Fruit fly (Drosophila melanogaster) whole organism, prepupa: ENCODE results near the gene rho.
A peak's percentile ranks its signal among the peaks of the same experiment; 100 is the strongest.

ENCODE experiments used
- Blimp-1 ChIP-seq: fragments of 200-800 bp; sonication (Bioruptor generic); optimal IDR thresholded peaks from 3 replicates; lab custom pipeline; 2017; ENCODE audit warnings: missing biosample characterization, missing genetic modification characterization, mild to moderate bottlenecking, moderate library complexity, missing genetic modification reagents
- CG10631 ChIP-seq: fragments of 200-800 bp; sonication (Bioruptor generic); optimal IDR thresholded peaks from 2 replicates; lab custom pipeline; 2016; ENCODE audit warnings: missing biosample characterization, missing genetic modification characterization
- CG10669 ChIP-seq: fragments of 200-800 bp; sonication (Bioruptor generic); optimal IDR thresholded peaks from 3 replicates; lab custom pipeline; 2018; ENCODE audit warnings: missing biosample characterization, mild to moderate bottlenecking, missing genetic modification characterization, moderate library complexity
- CG11294 ChIP-seq: fragments of 200-800 bp; sonication (Bioruptor generic); IDR thresholded peaks from 2 replicates; pipeline ENCODE4 v1.3.6; 2022; ENCODE audit warnings: missing biosample characterization, missing genetic modification characterization
- CG11762 ChIP-seq: fragments of 200-800 bp; sonication (Bioruptor generic); optimal IDR thresholded peaks from 3 replicates; lab custom pipeline; 2016; ENCODE audit warnings: missing biosample characterization, missing genetic modification characterization; ENCODE audit not compliant: insufficient read depth
- CG11902 ChIP-seq: fragments of 200-800 bp; sonication (Bioruptor generic); optimal IDR thresholded peaks from 3 replicates; lab custom pipeline; 2016; ENCODE audit warnings: missing biosample characterization, missing genetic modification characterization
- CG15336 ChIP-seq: fragments of 200-800 bp; sonication (Bioruptor generic); IDR thresholded peaks from 2 replicates; pipeline ENCODE4 v1.3.6; 2022; ENCODE audit warnings: missing biosample characterization, missing genetic modification characterization
- CG1621 ChIP-seq: fragments of 200-800 bp; sonication (Bioruptor generic); optimal IDR thresholded peaks from 3 replicates; lab custom pipeline; 2018; ENCODE audit warnings: missing biosample characterization, mild to moderate bottlenecking, missing genetic modification characterization
- CG16779 ChIP-seq: fragments of 200-800 bp; sonication (Bioruptor generic); optimal IDR thresholded peaks from 3 replicates; lab custom pipeline; 2017; ENCODE audit warnings: missing biosample characterization, mild to moderate bottlenecking, missing genetic modification characterization
- CG3032 ChIP-seq: fragments of 200-800 bp; optimal IDR thresholded peaks from 2 replicates; lab custom pipeline; 2019; ENCODE audit warnings: missing biosample characterization, mild to moderate bottlenecking, missing genetic modification characterization, moderate library complexity
- CG32006 ChIP-seq: fragments of 200-800 bp; sonication (Bioruptor generic); optimal IDR thresholded peaks from 3 replicates; lab custom pipeline; 2017; ENCODE audit warnings: missing biosample characterization, mild to moderate bottlenecking, missing genetic modification characterization
- CG34406 ChIP-seq: fragments of 200-800 bp; sonication (Bioruptor generic); optimal IDR thresholded peaks from 3 replicates; lab custom pipeline; 2016; ENCODE audit warnings: missing biosample characterization, missing genetic modification characterization
- CG4318 ChIP-seq: fragments of 200-800 bp; sonication (Bioruptor generic); optimal IDR thresholded peaks from 3 replicates; lab custom pipeline; 2017; ENCODE audit warnings: missing biosample characterization, mild to moderate bottlenecking, missing genetic modification characterization
- CG6163 ChIP-seq: fragments of 200-800 bp; sonication (Bioruptor generic); IDR thresholded peaks from 3 replicates; pipeline ENCODE4 v1.3.6; 2022; ENCODE audit warnings: missing biosample characterization, missing genetic modification characterization
- CG6808 ChIP-seq: fragments of 200-800 bp; sonication (Bioruptor generic); optimal IDR thresholded peaks from 3 replicates; lab custom pipeline; 2017; ENCODE audit warnings: missing biosample characterization, missing genetic modification characterization, mild to moderate bottlenecking, moderate library complexity, missing genetic modification reagents
- CG6854 ChIP-seq: fragments of 200-800 bp; sonication (Bioruptor generic); optimal IDR thresholded peaks from 2 replicates; lab custom pipeline; 2017; ENCODE audit warnings: missing biosample characterization, mild to moderate bottlenecking, missing genetic modification characterization
- CG7368 ChIP-seq: fragments of 200-800 bp; sonication (Bioruptor generic); optimal IDR thresholded peaks from 3 replicates; lab custom pipeline; 2016; ENCODE audit warnings: missing biosample characterization, missing genetic modification characterization
- CG8119 ChIP-seq: fragments of 200-800 bp; sonication (Bioruptor generic); IDR thresholded peaks from 3 replicates; pipeline ENCODE4 v1.3.6; 2022; ENCODE audit warnings: missing biosample characterization, missing genetic modification characterization
- CG8632 ChIP-seq: fragments of 200-800 bp; sonication (Bioruptor generic); optimal IDR thresholded peaks from 3 replicates; lab custom pipeline; 2016; ENCODE audit warnings: missing biosample characterization, missing genetic modification characterization
- CG9139 ChIP-seq: fragments of 200-800 bp; sonication (Bioruptor generic); optimal IDR thresholded peaks from 3 replicates; lab custom pipeline; 2017; ENCODE audit warnings: missing biosample characterization, mild to moderate bottlenecking, missing genetic modification characterization
- Eip75B ChIP-seq: fragments of 200-800 bp; sonication (Bioruptor generic); optimal IDR thresholded peaks from 3 replicates; lab custom pipeline; 2016; ENCODE audit warnings: missing biosample characterization, missing genetic modification characterization
- Eip78C ChIP-seq: fragments of 200-800 bp; sonication (Bioruptor generic); peaks from one replicate; lab custom pipeline; 2016; ENCODE audit warnings: missing biosample characterization, missing genetic modification characterization
- Eip93F ChIP-seq: fragments of 200-800 bp; sonication (Bioruptor generic); optimal IDR thresholded peaks from 2 replicates; lab custom pipeline; 2016; ENCODE audit warnings: missing biosample characterization, mild to moderate bottlenecking, missing genetic modification characterization
- Ets21C ChIP-seq: fragments of 200-800 bp; sonication (Bioruptor generic); optimal IDR thresholded peaks from 3 replicates; lab custom pipeline; 2016; ENCODE audit warnings: missing biosample characterization, missing genetic modification characterization
- Ets96B ChIP-seq: fragments of 200-800 bp; optimal IDR thresholded peaks from 2 replicates; lab custom pipeline; 2019; ENCODE audit warnings: missing biosample characterization, mild to moderate bottlenecking, missing genetic modification characterization, moderate library complexity
- Gug ChIP-seq: fragments of 200-800 bp; sonication (Bioruptor generic); IDR thresholded peaks from 2 replicates; pipeline ENCODE4 v1.3.6; 2022; ENCODE audit warnings: missing biosample characterization, missing genetic modification characterization
- Hr38 ChIP-seq: sonication (Bioruptor generic); optimal IDR thresholded peaks from 2 replicates; lab custom pipeline; 2016; ENCODE audit warnings: missing biosample characterization, missing genetic modification characterization
- Hr4 ChIP-seq: fragments of 200-800 bp; sonication (Bioruptor generic); optimal IDR thresholded peaks from 3 replicates; lab custom pipeline; 2016; ENCODE audit warnings: missing biosample characterization, missing genetic modification characterization
- Met ChIP-seq: fragments of 200-800 bp; sonication (Bioruptor generic); optimal IDR thresholded peaks from 3 replicates; lab custom pipeline; 2016; ENCODE audit warnings: missing biosample characterization, missing genetic modification characterization
- OdsH ChIP-seq: fragments of 200-800 bp; sonication (Bioruptor generic); optimal IDR thresholded peaks from 3 replicates; lab custom pipeline; 2016; ENCODE audit warnings: missing biosample characterization, missing genetic modification characterization
- Smox ChIP-seq: fragments of 200-800 bp; sonication (Bioruptor generic); optimal IDR thresholded peaks from 3 replicates; lab custom pipeline; 2016; ENCODE audit warnings: missing biosample characterization, missing genetic modification characterization
- Sox14 ChIP-seq: fragments of 200-800 bp; sonication (Bioruptor generic); optimal IDR thresholded peaks from 3 replicates; lab custom pipeline; 2016; ENCODE audit warnings: missing biosample characterization, missing genetic modification characterization
- Sox15 ChIP-seq: fragments of 200-800 bp; sonication (Bioruptor generic); optimal IDR thresholded peaks from 3 replicates; lab custom pipeline; 2016; ENCODE audit warnings: missing biosample characterization, missing genetic modification characterization
- achi ChIP-seq: fragments of 200-800 bp; sonication (Bioruptor generic); optimal IDR thresholded peaks from 3 replicates; lab custom pipeline; 2016; ENCODE audit warnings: missing biosample characterization, missing genetic modification characterization
- acj6 ChIP-seq: fragments of 200-800 bp; sonication (Bioruptor generic); optimal IDR thresholded peaks from 3 replicates; lab custom pipeline; 2016; ENCODE audit warnings: missing biosample characterization, missing genetic modification characterization
- dac ChIP-seq: fragments of 200-800 bp; sonication (Bioruptor generic); optimal IDR thresholded peaks from 2 replicates; lab custom pipeline; 2017; ENCODE audit warnings: missing biosample characterization, mild to moderate bottlenecking, missing genetic modification characterization
- eg ChIP-seq: fragments of 200-800 bp; sonication (Bioruptor generic); IDR thresholded peaks from 3 replicates; pipeline ENCODE4 v1.3.6; 2022; ENCODE audit warnings: missing biosample characterization, missing genetic modification characterization
- esn ChIP-seq: fragments of 200-800 bp; sonication (Bioruptor generic); optimal IDR thresholded peaks from 2 replicates; lab custom pipeline; 2016; ENCODE audit warnings: missing biosample characterization, mild to moderate bottlenecking, missing genetic modification characterization, moderate library complexity
- fd85E ChIP-seq: fragments of 200-800 bp; sonication (Bioruptor generic); optimal IDR thresholded peaks from 3 replicates; lab custom pipeline; 2016; ENCODE audit warnings: missing biosample characterization, missing genetic modification characterization
- fkh ChIP-seq: fragments of 200-800 bp; sonication (Bioruptor generic); optimal IDR thresholded peaks from 3 replicates; lab custom pipeline; 2017; ENCODE audit warnings: missing biosample characterization, mild to moderate bottlenecking, missing genetic modification characterization, moderate library complexity
- net ChIP-seq: fragments of 200-800 bp; sonication (Bioruptor generic); optimal IDR thresholded peaks from 3 replicates; lab custom pipeline; 2016; ENCODE audit warnings: missing biosample characterization, missing genetic modification characterization
- pdm3 ChIP-seq: fragments of 200-800 bp; sonication (Bioruptor generic); optimal IDR thresholded peaks from 3 replicates; lab custom pipeline; 2016; ENCODE audit warnings: missing biosample characterization, missing genetic modification characterization
- salr ChIP-seq, 2 experiments: fragments of 200-800 bp; sonication (Bioruptor generic); optimal IDR thresholded peaks; 3 replicates each; lab custom pipeline; 2016 to 2018; ENCODE audit warnings: missing biosample characterization in 2 of 2, missing genetic modification characterization in 2 of 2, mild to moderate bottlenecking in 1 of 2
- spab ChIP-seq: fragments of 200-800 bp; sonication (Bioruptor generic); optimal IDR thresholded peaks from 2 replicates; lab custom pipeline; 2017; ENCODE audit warnings: missing biosample characterization, mild to moderate bottlenecking, missing genetic modification characterization, missing genetic modification reagents
- ss ChIP-seq, 2 experiments: fragments of 200-800 bp; sonication (Bioruptor generic); optimal IDR thresholded peaks; 2 replicates in 1 of 2; 3 replicates in 1 of 2; lab custom pipeline; 2017 to 2018; ENCODE audit warnings: mild to moderate bottlenecking in 2 of 2, missing biosample characterization in 2 of 2, missing genetic modification characterization in 2 of 2, moderate library complexity in 1 of 2
- topi ChIP-seq: fragments of 200-800 bp; sonication (Bioruptor generic); optimal IDR thresholded peaks from 3 replicates; lab custom pipeline; 2016; ENCODE audit warnings: missing biosample characterization, missing genetic modification characterization
- vri ChIP-seq: fragments of 200-800 bp; sonication (Bioruptor generic); optimal IDR thresholded peaks from 3 replicates; lab custom pipeline; 2016; ENCODE audit warnings: missing biosample characterization, mild to moderate bottlenecking, missing genetic modification characterization

The rho gene

DNA sequence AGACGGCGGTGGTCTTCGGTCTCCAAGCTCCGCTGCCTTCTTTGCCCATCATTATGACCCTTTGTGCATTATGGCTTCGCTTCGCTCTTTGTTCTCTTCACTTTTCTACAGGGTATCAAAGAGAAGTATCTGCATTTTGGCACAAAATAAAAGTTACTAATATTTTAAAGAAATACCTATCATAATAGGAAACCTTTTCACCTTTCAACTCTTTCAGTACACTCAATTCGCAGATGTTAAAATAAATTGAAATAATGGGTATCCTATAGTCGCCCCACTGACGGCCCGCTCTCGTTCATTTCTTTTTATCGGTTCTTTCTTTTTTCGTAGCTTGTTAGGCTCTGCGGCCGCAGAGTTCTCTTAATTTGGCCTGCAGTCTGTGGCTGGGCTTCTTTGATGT lies 20.7 kb upstream of the rho start (continued):
- TF ChIP-seq dac (GFP tag; lab: Kevin White, UChicago) (no peak), Gug (peak; percentile 69), Blimp-1 (GFP tag; lab: Kevin White, UChicago) (peak; percentile 86), CG1621 (tag; lab: Kevin White, UChicago) (peak; percentile 41), Eip75B (GFP tag; lab: Kevin White, UChicago) (peak; percentile 91), CG16779 (no peak), CG6163 (GFP tag; lab: Robert Waterston, UW) (peak; percentile 93), CG10631 (GFP tag; lab: Kevin White, UChicago) (peak; percentile 82)

DNA sequence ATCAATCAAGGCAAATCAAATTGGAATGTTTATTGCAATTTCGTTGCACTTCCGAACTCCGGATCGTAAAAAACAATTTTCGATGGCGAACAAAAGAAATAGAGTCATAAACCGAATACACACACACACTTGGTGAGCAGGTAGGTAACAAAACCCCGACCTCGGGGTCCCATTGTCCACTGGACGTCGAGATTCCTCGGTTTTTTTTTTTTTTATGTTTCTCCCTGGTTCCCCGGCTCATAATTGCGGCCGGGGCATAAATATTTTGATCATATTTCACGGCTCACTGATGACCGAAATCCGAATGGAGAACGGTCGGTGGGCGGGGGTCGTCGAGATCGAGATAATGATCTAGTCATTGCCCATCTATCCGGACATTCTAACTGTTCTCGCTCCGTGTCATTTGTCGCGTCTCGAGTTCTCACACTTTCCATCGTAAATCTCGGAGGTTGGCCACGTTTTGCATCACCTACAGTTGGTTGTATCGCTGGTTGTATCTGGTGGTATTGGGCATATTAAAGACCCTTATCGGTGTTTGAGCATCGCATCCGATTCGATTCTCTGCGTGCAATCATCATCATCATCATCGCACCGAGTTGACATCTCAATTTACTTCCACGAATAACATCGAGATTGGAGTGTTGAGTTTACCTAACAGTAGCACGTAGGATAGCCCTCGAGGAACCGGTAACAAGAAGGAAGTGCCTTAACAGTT lies 15.7 kb upstream of the rho start:
- TF ChIP-seq Sox15 (GFP tag; lab: Kevin White, UChicago) (no peak), CG8119 (no peak)

DNA sequence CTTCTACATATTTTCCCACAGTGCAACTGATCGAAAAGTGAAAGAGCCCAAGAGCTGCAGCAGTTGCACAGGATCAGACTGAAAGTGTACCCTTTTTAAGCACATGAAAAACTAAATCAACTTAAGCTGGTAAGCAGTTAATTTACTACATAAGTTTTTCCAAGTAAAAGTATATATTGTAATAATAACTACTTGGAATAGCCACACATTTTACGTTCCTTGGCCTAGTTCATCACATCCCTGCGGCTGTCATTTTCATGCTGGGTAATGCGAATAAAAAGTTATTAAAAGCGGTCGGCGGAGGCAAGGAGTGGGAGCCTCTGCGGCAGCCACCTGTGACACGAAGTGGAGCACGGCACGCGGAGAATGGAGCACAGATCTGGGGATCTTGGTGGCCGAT lies 12.7 kb upstream of the rho start:
- TF ChIP-seq Ets21C (GFP tag; lab: Kevin White, UChicago) (no peak), Eip93F (GFP tag; lab: Kevin White, UChicago) (no peak), CG6854 (GFP tag; lab: Kevin White, UChicago) (no peak), salr (GFP tag; optimal IDR thresholded peaks at IDR 0.05; lab: Kevin White, UChicago) (no peak), vri (GFP tag; lab: Kevin White, UChicago) (peak; percentile 2), CG11294 (GFP tag; lab: Robert Waterston, UW) (no peak), CG9139 (no peak), Hr4 (GFP tag; lab: Kevin White, UChicago) (peak; percentile 13), spab (GFP tag; lab: Kevin White, UChicago) (no peak), net (GFP tag; lab: Kevin White, UChicago) (no peak), Hr38 (GFP tag; lab: Kevin White, UChicago) (no peak), Ets96B (tag; lab: Kevin White, UChicago) (peak; percentile 46), Smox (GFP tag; lab: Kevin White, UChicago) (peak; percentile 9), acj6 (peak; percentile 27), CG10669 (GFP tag; lab: Kevin White, UChicago) (peak; percentile 16), CG6808 (no peak), ss (GFP tag; optimal IDR thresholded peaks at IDR 0.05; lab: Kevin White, UChicago) (no peak), CG3032 (tag; lab: Kevin White, UChicago) (peak; percentile 10), CG6163 (GFP tag; lab: Robert Waterston, UW) (0 out of 3 replicates have a peak, but pooled peaks have one; percentile 48), dac (GFP tag; lab: Kevin White, UChicago) (no peak), topi (peak; percentile 3), Blimp-1 (GFP tag; lab: Kevin White, UChicago) (no peak), Eip78C (GFP tag; lab: Kevin White, UChicago) (peak; percentile 62), CG11762 (GFP tag; lab: Kevin White, UChicago) (no peak), CG11902 (GFP tag; lab: Kevin White, UChicago) (no peak), achi (peak; percentile 17), Sox14 (GFP tag; lab: Kevin White, UChicago) (peak; percentile 20), Eip75B (GFP tag; lab: Kevin White, UChicago) (peak; percentile 19), eg (GFP tag; lab: Robert Waterston, UW) (0 out of 3 replicates have a peak, but pooled peaks have one; percentile 24), CG32006 (GFP tag; lab: Kevin White, UChicago) (peak; percentile 37), esn (peak; percentile 19), CG15336 (GFP tag; lab: Robert Waterston, UW) (peak; percentile 42), OdsH (GFP tag; lab: Kevin White, UChicago) (peak; percentile 32), CG7368 (no peak), CG4318 (GFP tag; lab: Kevin White, UChicago) (no peak), fkh (no peak), CG34406 (no peak), Met (GFP tag; lab: Kevin White, UChicago) (peak; percentile 19), CG8632 (GFP tag; lab: Kevin White, UChicago) (peak; percentile 2), CG1621 (tag; lab: Kevin White, UChicago) (no peak), fd85E (GFP tag; lab: Kevin White, UChicago) (no peak), pdm3 (GFP tag; lab: Kevin White, UChicago) (peak; percentile 20)
